Fruit fly (Drosophila melanogaster) whole organism, embryonic: Measurements from ENCODE around the gene Sld5.

Experiments used
- Awh ChIP-seq: fragments of 200-800 bp; sonication (Bioruptor generic); IDR thresholded peaks from 2 replicates; pipeline ENCODE4, ENCODE4 v1.3.6; 2022; ENCODE audit warnings: missing biosample characterization, missing genetic modification characterization
- Blimp-1 ChIP-seq: fragments of 200-800 bp; sonication (Bioruptor generic); optimal IDR thresholded peaks from 3 replicates; lab custom pipeline; 2018; ENCODE audit warnings: missing biosample characterization, missing genetic modification characterization, mild to moderate bottlenecking, moderate library complexity, missing genetic modification reagents
- CG11085 ChIP-seq: fragments of 200-800 bp; sonication (Bioruptor generic); IDR thresholded peaks from 2 replicates; pipeline ENCODE4 v1.3.6; 2022; ENCODE audit warnings: missing biosample characterization, missing genetic modification characterization
- CG11560 ChIP-seq: fragments of 200-800 bp; sonication (Bioruptor generic); IDR thresholded peaks from 3 replicates; pipeline ENCODE4 v1.3.6; 2022; ENCODE audit warnings: missing biosample characterization, missing genetic modification characterization
- CG13287 ChIP-seq: fragments of 200-800 bp; sonication (Bioruptor generic); IDR thresholded peaks from 2 replicates; pipeline ENCODE4 v1.3.6; 2022; ENCODE audit warnings: missing biosample characterization, missing genetic modification characterization; ENCODE audit not compliant: partially characterized antibody
- CG14441 ChIP-seq: fragments of 200-800 bp; sonication (Bioruptor generic); IDR thresholded peaks from 2 replicates; pipeline ENCODE4 v1.3.6; 2022; ENCODE audit warnings: missing biosample characterization, missing genetic modification characterization
- CG15011 ChIP-seq: fragments of 200-800 bp; sonication (Bioruptor generic); optimal IDR thresholded peaks from 3 replicates; lab custom pipeline; 2018; ENCODE audit warnings: missing biosample characterization, mild to moderate bottlenecking, missing genetic modification characterization
- CG15269 ChIP-seq: fragments of 200-800 bp; sonication (Bioruptor generic); optimal IDR thresholded peaks from 2 replicates; lab custom pipeline; 2018; ENCODE audit warnings: missing biosample characterization, mild to moderate bottlenecking, missing genetic modification characterization, moderate library complexity
- CG1602 ChIP-seq: fragments of 200-800 bp; sonication (Bioruptor generic); optimal IDR thresholded peaks from 3 replicates; lab custom pipeline; 2016; ENCODE audit warnings: missing biosample characterization, missing genetic modification characterization
- CG17912 ChIP-seq: fragments of 200-800 bp; sonication (Bioruptor generic); optimal IDR thresholded peaks from 2 replicates; lab custom pipeline; 2018; ENCODE audit warnings: missing biosample characterization, mild to moderate bottlenecking, missing genetic modification characterization
- CG2712 ChIP-seq: fragments of 200-800 bp; optimal IDR thresholded peaks from 3 replicates; lab custom pipeline; 2019; ENCODE audit warnings: missing biosample characterization, mild to moderate bottlenecking, missing genetic modification characterization, moderate library complexity
- CG33213 ChIP-seq: fragments of 200-800 bp; sonication (Bioruptor generic); optimal IDR thresholded peaks from 3 replicates; lab custom pipeline; 2016; ENCODE audit warnings: missing biosample characterization, missing genetic modification characterization
- CG4730 ChIP-seq: fragments of 200-800 bp; sonication (Bioruptor generic); IDR thresholded peaks from 2 replicates; pipeline ENCODE4 v1.3.6; 2022; ENCODE audit warnings: missing biosample characterization, missing genetic modification characterization
- CG6683 ChIP-seq: fragments of 200-800 bp; sonication (Bioruptor generic); optimal IDR thresholded peaks from 2 replicates; lab custom pipeline; 2017; ENCODE audit warnings: missing biosample characterization, mild to moderate bottlenecking, missing genetic modification characterization, missing genetic modification reagents
- CTCF ChIP-seq: fragments of 200-800 bp; sonication (Bioruptor generic); optimal IDR thresholded peaks from 2 replicates; lab custom pipeline; 2017; ENCODE audit warnings: missing biosample characterization, mild to moderate bottlenecking, missing genetic modification characterization, moderate library complexity
- CkIIα-i1 ChIP-seq: fragments of 200-800 bp; sonication (Bioruptor generic); IDR thresholded peaks from 2 replicates; pipeline ENCODE4 v1.3.6; 2022; ENCODE audit warnings: missing biosample characterization, missing genetic modification characterization
- CoRest ChIP-seq: fragments of 200-800 bp; sonication (Bioruptor generic); optimal IDR thresholded peaks from 3 replicates; lab custom pipeline; 2018; ENCODE audit warnings: missing biosample characterization, mild to moderate bottlenecking, missing genetic modification characterization, moderate library complexity
- D ChIP-seq, 2 experiments: fragments of 200-800 bp in 1 of 2; fragments of >200 bp in 1 of 2; sonication (Bioruptor generic) in 1 of 2; optimal IDR thresholded peaks; 2 replicates in 1 of 2; 3 replicates in 1 of 2; lab custom pipeline; 2017; ENCODE audit warnings: mild to moderate bottlenecking in 1 of 2, missing biosample characterization in 1 of 2, missing genetic modification characterization in 1 of 2, missing genetic modification reagents in 1 of 2
- D19B ChIP-seq: fragments of 200-800 bp; sonication (Bioruptor generic); optimal IDR thresholded peaks from 2 replicates; lab custom pipeline; 2017; ENCODE audit warnings: missing biosample characterization, mild to moderate bottlenecking, missing genetic modification characterization
- E2f2 ChIP-seq: fragments of 200-800 bp; sonication (Bioruptor generic); IDR thresholded peaks from 2 replicates; pipeline ENCODE4 v1.3.6; 2022; ENCODE audit warnings: missing biosample characterization, missing genetic modification characterization
- GATAe ChIP-seq: fragments of 200-800 bp; sonication (Bioruptor generic); conservative IDR thresholded peaks from 2 replicates; pipeline ENCODE4 v1.3.6; 2022; ENCODE audit warnings: missing biosample characterization, missing genetic modification characterization
- HHEX ChIP-seq: fragments of 200-800 bp; sonication (Bioruptor generic); optimal IDR thresholded peaks from 3 replicates; lab custom pipeline; 2017; ENCODE audit warnings: missing biosample characterization, mild to moderate bottlenecking, missing genetic modification characterization, missing genetic modification reagents
- Hmr ChIP-seq: fragments of 200-800 bp; sonication (Bioruptor generic); optimal IDR thresholded peaks from 3 replicates; lab custom pipeline; 2017; ENCODE audit warnings: mild to moderate bottlenecking, missing biosample characterization, missing genetic modification reagents, missing genetic modification characterization
- Hr39 ChIP-seq: fragments of >200 bp; optimal IDR thresholded peaks from 2 replicates; lab custom pipeline; 2017
- Med ChIP-seq: fragments of 200-800 bp; sonication (Bioruptor generic); peaks from one replicate; lab custom pipeline; 2016; ENCODE audit warnings: missing biosample characterization, missing genetic modification characterization, mild to moderate bottlenecking, inconsistent platforms, moderate library complexity
- NFAT ChIP-seq: fragments of 200-800 bp; sonication (Bioruptor generic); IDR thresholded peaks from 2 replicates; pipeline ENCODE4 v1.3.6; 2022; ENCODE audit warnings: missing biosample characterization, missing genetic modification characterization
- Nf-YA ChIP-seq: fragments of 200-800 bp; sonication (Bioruptor generic); IDR thresholded peaks from 2 replicates; pipeline ENCODE4 v1.3.6; 2022; ENCODE audit warnings: missing biosample characterization, missing genetic modification characterization
- NfI ChIP-seq: fragments of 200-800 bp; sonication (Bioruptor generic); optimal IDR thresholded peaks from 3 replicates; lab custom pipeline; 2018; ENCODE audit warnings: missing biosample characterization, mild to moderate bottlenecking, missing genetic modification characterization, moderate library complexity
- Rfx ChIP-seq: fragments of 200-800 bp; sonication (Bioruptor generic); IDR thresholded peaks from 2 replicates; pipeline ENCODE4 v1.3.6; 2022; ENCODE audit warnings: missing biosample characterization, missing genetic modification characterization
- Sin3A ChIP-seq: fragments of >200 bp; optimal IDR thresholded peaks from 2 replicates; lab custom pipeline; 2018
- Spps ChIP-seq: fragments of 200-800 bp; sonication (Bioruptor generic); optimal IDR thresholded peaks from 2 replicates; lab custom pipeline; 2018; ENCODE audit warnings: missing biosample characterization, mild to moderate bottlenecking, missing genetic modification characterization
- amos ChIP-seq: fragments of 200-800 bp; sonication (Bioruptor generic); IDR thresholded peaks from 2 replicates; pipeline ENCODE4 v1.3.6; 2022; ENCODE audit warnings: missing biosample characterization, missing genetic modification characterization; ENCODE audit not compliant: partially characterized antibody
- bab2 ChIP-seq: fragments of 200-800 bp; sonication (Bioruptor generic); optimal IDR thresholded peaks from 2 replicates; lab custom pipeline; 2016; ENCODE audit warnings: missing biosample characterization, missing genetic modification characterization
- br ChIP-seq: fragments of >200 bp; optimal IDR thresholded peaks from 2 replicates; lab custom pipeline; 2017
- crp ChIP-seq, 2 experiments: fragments of 200-800 bp; sonication (Bioruptor generic); optimal IDR thresholded peaks; 2 replicates in 1 of 2; 3 replicates in 1 of 2; lab custom pipeline; 2017; ENCODE audit warnings: missing biosample characterization in 2 of 2, missing genetic modification characterization in 2 of 2, mild to moderate bottlenecking in 1 of 2, moderate library complexity in 1 of 2
- gcm ChIP-seq: fragments of 200-800 bp; sonication (Bioruptor generic); optimal IDR thresholded peaks from 2 replicates; lab custom pipeline; 2019; ENCODE audit warnings: missing biosample characterization, mild to moderate bottlenecking, missing genetic modification characterization, moderate library complexity
- ham ChIP-seq: fragments of 200-800 bp; sonication (Bioruptor generic); IDR thresholded peaks from 2 replicates; pipeline ENCODE4 v1.3.6; 2022; ENCODE audit warnings: missing biosample characterization, missing genetic modification characterization
- knrl ChIP-seq: fragments of 200-800 bp; sonication (Bioruptor generic); IDR thresholded peaks from 3 replicates; pipeline ENCODE4 v1.3.6; 2022; ENCODE audit warnings: missing biosample characterization, missing genetic modification characterization; ENCODE audit not compliant: partially characterized antibody
- lbe ChIP-seq: fragments of 200-800 bp; sonication (Bioruptor generic); optimal IDR thresholded peaks from 2 replicates; lab custom pipeline; 2016; ENCODE audit warnings: missing biosample characterization, mild to moderate bottlenecking, missing genetic modification characterization
- mld ChIP-seq: fragments of 200-800 bp; sonication (Bioruptor generic); IDR thresholded peaks from 3 replicates; pipeline ENCODE4 v1.3.6; 2022; ENCODE audit warnings: missing biosample characterization, missing genetic modification characterization; ENCODE audit not compliant: partially characterized antibody
- p53 ChIP-seq: fragments of 200-800 bp; sonication (Bioruptor generic); optimal IDR thresholded peaks from 2 replicates; lab custom pipeline; 2016; ENCODE audit warnings: missing biosample characterization, missing genetic modification characterization
- pum ChIP-seq: fragments of 200-800 bp; sonication (Bioruptor generic); optimal IDR thresholded peaks from 2 replicates; lab custom pipeline; 2016; ENCODE audit warnings: missing biosample characterization, missing genetic modification characterization
- sc ChIP-seq, 3 experiments: fragments of >200 bp in 2 of 3; fragments of 200-800 bp in 1 of 3; sonication (Bioruptor generic) in 1 of 3; optimal IDR thresholded peaks; 2 replicates in 2 of 3; 3 replicates in 1 of 3; lab custom pipeline; 2017; ENCODE audit warnings: mild to moderate bottlenecking in 1 of 3, missing biosample characterization in 1 of 3, missing genetic modification characterization in 1 of 3, missing genetic modification reagents in 1 of 3
- sens-2 ChIP-seq: fragments of 200-800 bp; sonication (Bioruptor generic); IDR thresholded peaks from 2 replicates; pipeline ENCODE4 v1.3.6; 2022; ENCODE audit warnings: missing biosample characterization, missing genetic modification characterization
- sisA ChIP-seq: fragments of 200-800 bp; sonication (Bioruptor generic); IDR thresholded peaks from 2 replicates; pipeline ENCODE4 v1.3.6; 2022; ENCODE audit warnings: missing biosample characterization, missing genetic modification characterization
- sna ChIP-seq: fragments of 200-800 bp; sonication (Bioruptor generic); IDR thresholded peaks from 2 replicates; pipeline ENCODE4 v1.3.6; 2022; ENCODE audit warnings: missing biosample characterization, missing genetic modification characterization; ENCODE audit not compliant: partially characterized antibody
- tgo ChIP-seq: fragments of 200-800 bp; sonication (Bioruptor generic); IDR thresholded peaks from 3 replicates; pipeline ENCODE4 v1.3.6; 2022; ENCODE audit warnings: missing biosample characterization, missing genetic modification characterization
- tna ChIP-seq: fragments of 200-800 bp; sonication (Bioruptor generic); IDR thresholded peaks from 2 replicates; pipeline ENCODE4 v1.3.6; 2022; ENCODE audit warnings: missing biosample characterization, missing genetic modification characterization; ENCODE audit not compliant: partially characterized antibody
- zen2 ChIP-seq: fragments of 200-800 bp; sonication (Bioruptor generic); IDR thresholded peaks from 3 replicates; pipeline ENCODE4 v1.3.6; 2022; ENCODE audit warnings: missing biosample characterization, missing genetic modification characterization; ENCODE audit not compliant: partially characterized antibody

Sld5 gene

DNA sequence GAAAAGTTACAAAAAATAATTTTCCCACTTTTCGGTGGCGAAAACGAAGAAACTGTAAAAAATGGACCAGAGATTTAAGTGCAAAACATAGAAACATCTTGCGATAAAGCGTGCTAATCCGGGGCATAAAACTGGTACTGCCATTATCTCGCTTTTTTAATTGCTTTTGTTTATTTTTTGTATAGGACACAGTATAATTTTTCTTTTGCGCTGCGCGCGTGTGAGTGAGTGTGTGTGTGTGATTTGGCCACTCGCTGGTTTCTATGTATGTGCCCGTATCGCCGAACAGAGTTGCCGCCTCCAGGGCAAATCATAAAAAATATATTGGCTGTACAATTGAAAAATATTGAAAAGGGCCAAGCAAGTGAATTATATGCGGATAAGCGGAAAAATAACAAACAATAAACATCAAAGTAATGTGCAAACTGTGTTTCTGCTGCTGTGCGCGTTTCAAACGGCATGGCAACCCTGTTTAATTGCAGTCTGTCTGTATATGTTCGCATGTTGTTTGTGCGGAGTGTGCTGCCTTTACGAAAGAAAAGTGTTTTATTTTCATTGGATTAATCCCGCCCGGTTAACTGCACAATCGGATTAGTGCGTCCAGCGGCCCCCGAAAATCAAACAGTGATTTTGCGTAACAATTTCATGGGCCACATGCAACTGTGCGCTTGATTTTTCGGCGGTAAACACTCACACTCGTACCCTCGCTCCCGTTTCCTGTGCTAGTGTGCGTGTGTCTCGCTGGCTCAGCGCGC, 14.0 kb downstream of the Sld5 start (continued):
- TF ChIP-seq sc (optimal IDR thresholded peaks at IDR 0.05; lab: Kevin White, UChicago) (no peak), sc (GFP tag; optimal IDR thresholded peaks at IDR 0.05; lab: Kevin White, UChicago) (peak; percentile 94), CTCF (GFP tag; lab: Kevin White, UChicago) (peak; percentile 65), Rfx (GFP tag; lab: Robert Waterston, UW) (peak; percentile 98), tna (GFP tag; lab: Robert Waterston, UW) (no peak), CG6683 (GFP tag; lab: Kevin White, UChicago) (peak; percentile 87), sisA (GFP tag; lab: Robert Waterston, UW) (peak; percentile 96), Med (GFP tag; lab: Kevin White, UChicago) (peak; percentile 100), Blimp-1 (peak; percentile 93), CG13287 (no peak), HHEX (GFP tag; lab: Kevin White, UChicago) (peak; percentile 96), sens-2 (peak; percentile 96), Awh (GFP tag; lab: Robert Waterston, UW) (peak; percentile 96), p53 (peak; percentile 94), Hr39 (lab: Kevin White, UChicago) (no peak), br (lab: Kevin White, UChicago) (no peak), amos (GFP tag; lab: Robert Waterston, UW) (no peak), CkIIα-i1 (GFP tag; lab: Robert Waterston, UW) (peak; percentile 79), GATAe (GFP tag; lab: Robert Waterston, UW) (peak; percentile 91), zen2 (no peak), crp (GFP tag; optimal IDR thresholded peaks at IDR 0.05; lab: Kevin White, UChicago) (peak in 1 of 2 experiments; percentile 65), E2f2 (GFP tag; lab: Robert Waterston, UW) (peak; percentile 78), Hmr (GFP tag; lab: Kevin White, UChicago) (peak; percentile 97), CG15269 (peak; percentile 95), sna (GFP tag; lab: Robert Waterston, UW) (no peak), Nf-YA (GFP tag; lab: Robert Waterston, UW) (peak; percentile 91), gcm (GFP tag; lab: Kevin White, UChicago) (peak; percentile 95), CoRest (tag; lab: Kevin White, UChicago) (peak; percentile 96), mld (GFP tag; lab: Robert Waterston, UW) (no peak), ham (peak; percentile 89), NfI (GFP tag; lab: Kevin White, UChicago) (peak; percentile 96), lbe (GFP tag; lab: Kevin White, UChicago) (peak; percentile 92), CG15011 (GFP tag; lab: Kevin White, UChicago) (peak; percentile 89), Spps (tag; lab: Kevin White, UChicago) (peak; percentile 89), tgo (GFP tag; lab: Robert Waterston, UW) (peak; percentile 97), D19B (GFP tag; lab: Kevin White, UChicago) (peak; percentile 88), CG17912 (peak; percentile 71), CG11085 (GFP tag; lab: Robert Waterston, UW) (peak; percentile 93), pum (GFP tag; lab: Kevin White, UChicago) (peak; percentile 96), knrl (GFP tag; lab: Robert Waterston, UW) (no peak), CG11560 (peak; percentile 89), CG2712 (tag; lab: Kevin White, UChicago) (peak; percentile 95), CG33213 (peak; percentile 97), Sin3A (peak; percentile 25), D (optimal IDR thresholded peaks at IDR 0.05; lab: Kevin White, UChicago) (no peak), D (GFP tag; optimal IDR thresholded peaks at IDR 0.05; lab: Kevin White, UChicago) (peak; percentile 94), bab2 (GFP tag; lab: Kevin White, UChicago) (peak; percentile 98), NFAT (GFP tag; lab: Robert Waterston, UW) (peak; percentile 96), CG4730 (peak; percentile 96), CG14441 (peak; percentile 99), CG1602 (peak; percentile 95)
